Worm (Caenorhabditis elegans): ENCODE measurements around the gene F17A2.16.
"Not testable (repeated sequence)": the region's sequence is repeated elsewhere in the genome, so short reads cannot be mapped to it uniquely, and the experiment has no call there.

Gene F17A2.16

ce11 chrX:12299834-12300233 is 8.4 kb upstream of the F17A2.16 start, which contains the start of gene W06D11.5:
Gene W06D11.5, plus strand, starts transcription at chrX:12300134.
- TF ChIP-seq B0310.2 (tag; optimal IDR thresholded peaks at IDR 0.05), result no peak
- TF ChIP-seq sea-1 (GFP tag; conservative IDR thresholded peaks at IDR 0.05), result no peak
- TF ChIP-seq aly-1 (tag; optimal IDR thresholded peaks at IDR 0.05), result no peak
- TF ChIP-seq ets-7 (tag; optimal IDR thresholded peaks at IDR 0.05), result no peak
- no peak for TF ChIP-seq hmg-4 (GFP tag; optimal IDR thresholded peaks at IDR 0.05)

- not testable (repeated sequence) for TF ChIP-seq ceh-13 (GFP tag; optimal IDR thresholded peaks at IDR 0.05); sea-1 (GFP tag; conservative IDR thresholded peaks at IDR 0.05); hmg-4 (GFP tag; optimal IDR thresholded peaks at IDR 0.05)
Measured at ce11 chrX:12302755-12303154, 5.5 kb upstream of the F17A2.16 start, which contains the start of gene dot-1.3. Gene dot-1.3, minus strand, starts transcription at chrX:12302855.

- TF ChIP-seq sea-1 (GFP tag; conservative IDR thresholded peaks at IDR 0.05), result no peak
- no peak for TF ChIP-seq hmbx-1 (tag; optimal IDR thresholded peaks at IDR 0.05)
- no peak for TF ChIP-seq ceh-36 (tag; optimal IDR thresholded peaks at IDR 0.05)
- TF ChIP-seq B0310.2 (tag; optimal IDR thresholded peaks at IDR 0.05), result no peak
Measured at ce11 chrX:12304231-12304630, 4.0 kb upstream of the F17A2.16 start.

ce11 chrX:12306565-12306964 is 1.7 kb upstream of the F17A2.16 start, which contains the start of gene phf-32:
Gene phf-32, plus strand, starts transcription at chrX:12306865.
- TF ChIP-seq F13C5.2 (tag; optimal IDR thresholded peaks at IDR 0.05) (no peak), tbx-11 (GFP tag; IDR thresholded peaks at IDR 0.05) (no peak), tbx-37 (GFP tag; conservative IDR thresholded peaks at IDR 0.05) (no peak), B0310.2 (tag; optimal IDR thresholded peaks at IDR 0.05) (no peak), aly-1 (tag; optimal IDR thresholded peaks at IDR 0.05) (no peak), ama-1 (optimal IDR thresholded peaks at IDR 0.05) (no peak), ceh-36 (tag; optimal IDR thresholded peaks at IDR 0.05) (no peak), ceh-13 (GFP tag; optimal IDR thresholded peaks at IDR 0.05) (no peak), flt-1 (GFP tag; IDR thresholded peaks at IDR 0.05) (no peak), ets-7 (tag; optimal IDR thresholded peaks at IDR 0.05) (no peak), hnd-1 (tag; optimal IDR thresholded peaks at IDR 0.05) (no peak), pes-1 (GFP tag; IDR thresholded peaks at IDR 0.05) (no peak), hmg-4 (GFP tag; optimal IDR thresholded peaks at IDR 0.05) (no peak), sea-1 (GFP tag; conservative IDR thresholded peaks at IDR 0.05) (no peak), hmbx-1 (tag; optimal IDR thresholded peaks at IDR 0.05) (no peak), tra-4 (tag; optimal IDR thresholded peaks at IDR 0.05) (no peak), scrt-1 (GFP tag; IDR thresholded peaks at IDR 0.05) (no peak)

- TF ChIP-seq flt-1 (GFP tag; IDR thresholded peaks at IDR 0.05) (no peak), hmg-4 (GFP tag; optimal IDR thresholded peaks at IDR 0.05) (no peak), B0310.2 (tag; optimal IDR thresholded peaks at IDR 0.05) (no peak), ets-7 (tag; optimal IDR thresholded peaks at IDR 0.05) (no peak), tbx-37 (GFP tag; conservative IDR thresholded peaks at IDR 0.05) (no peak), hnd-1 (tag; optimal IDR thresholded peaks at IDR 0.05) (no peak), tra-4 (tag; optimal IDR thresholded peaks at IDR 0.05) (no peak), aly-1 (tag; optimal IDR thresholded peaks at IDR 0.05) (no peak), F13C5.2 (tag; optimal IDR thresholded peaks at IDR 0.05) (no peak), tbx-11 (GFP tag; IDR thresholded peaks at IDR 0.05) (no peak), hmbx-1 (tag; optimal IDR thresholded peaks at IDR 0.05) (no peak), scrt-1 (GFP tag; IDR thresholded peaks at IDR 0.05) (no peak), pes-1 (GFP tag; IDR thresholded peaks at IDR 0.05) (no peak), ceh-13 (GFP tag; optimal IDR thresholded peaks at IDR 0.05) (no peak), ceh-36 (tag; optimal IDR thresholded peaks at IDR 0.05) (no peak), sea-1 (GFP tag; conservative IDR thresholded peaks at IDR 0.05) (no peak), ama-1 (optimal IDR thresholded peaks at IDR 0.05) (no peak)
Measured at ce11 chrX:12313779-12314178, 5.5 kb downstream of the F17A2.16 start.

ce11 chrX:12314395-12314794 is 6.1 kb downstream of the F17A2.16 start:
- no peak for TF ChIP-seq hnd-1 (tag; optimal IDR thresholded peaks at IDR 0.05)
- no peak for TF ChIP-seq hmg-4 (GFP tag; optimal IDR thresholded peaks at IDR 0.05)
- no peak for TF ChIP-seq tra-4 (tag; optimal IDR thresholded peaks at IDR 0.05)
- no peak for TF ChIP-seq aly-1 (tag; optimal IDR thresholded peaks at IDR 0.05)
- no peak for TF ChIP-seq sea-1 (GFP tag; conservative IDR thresholded peaks at IDR 0.05)
- no peak for TF ChIP-seq ama-1 (optimal IDR thresholded peaks at IDR 0.05)
- no peak for TF ChIP-seq ceh-13 (GFP tag; optimal IDR thresholded peaks at IDR 0.05)
- TF ChIP-seq F13C5.2 (tag; optimal IDR thresholded peaks at IDR 0.05), result no peak
- TF ChIP-seq scrt-1 (GFP tag; IDR thresholded peaks at IDR 0.05), result no peak
- no peak for TF ChIP-seq pes-1 (GFP tag; IDR thresholded peaks at IDR 0.05)
- TF ChIP-seq ceh-36 (tag; optimal IDR thresholded peaks at IDR 0.05), result no peak
- no peak for TF ChIP-seq hmbx-1 (tag; optimal IDR thresholded peaks at IDR 0.05)
- TF ChIP-seq ets-7 (tag; optimal IDR thresholded peaks at IDR 0.05), result no peak
- TF ChIP-seq tbx-11 (GFP tag; IDR thresholded peaks at IDR 0.05), result no peak
- TF ChIP-seq flt-1 (GFP tag; IDR thresholded peaks at IDR 0.05), result no peak
- no peak for TF ChIP-seq B0310.2 (tag; optimal IDR thresholded peaks at IDR 0.05)
- TF ChIP-seq tbx-37 (GFP tag; conservative IDR thresholded peaks at IDR 0.05), result no peak

ce11 chrX:12315268-12315667 is 7.0 kb downstream of the F17A2.16 start, which contains the start of gene xtr-2:
Gene xtr-2, plus strand, starts transcription at chrX:12315568.
- TF ChIP-seq B0310.2 (tag; optimal IDR thresholded peaks at IDR 0.05) (no peak), sea-1 (GFP tag; conservative IDR thresholded peaks at IDR 0.05) (no peak), aly-1 (tag; optimal IDR thresholded peaks at IDR 0.05) (no peak), ceh-13 (GFP tag; optimal IDR thresholded peaks at IDR 0.05) (no peak), tbx-11 (GFP tag; IDR thresholded peaks at IDR 0.05) (no peak), flt-1 (GFP tag; IDR thresholded peaks at IDR 0.05) (no peak), tra-4 (tag; optimal IDR thresholded peaks at IDR 0.05) (no peak), ceh-36 (tag; optimal IDR thresholded peaks at IDR 0.05) (no peak), pes-1 (GFP tag; IDR thresholded peaks at IDR 0.05) (no peak), hmbx-1 (tag; optimal IDR thresholded peaks at IDR 0.05) (no peak), scrt-1 (GFP tag; IDR thresholded peaks at IDR 0.05) (no peak), ama-1 (optimal IDR thresholded peaks at IDR 0.05) (no peak), hmg-4 (GFP tag; optimal IDR thresholded peaks at IDR 0.05) (no peak), hnd-1 (tag; optimal IDR thresholded peaks at IDR 0.05) (no peak), F13C5.2 (tag; optimal IDR thresholded peaks at IDR 0.05) (no peak), ets-7 (tag; optimal IDR thresholded peaks at IDR 0.05) (no peak), tbx-37 (GFP tag; conservative IDR thresholded peaks at IDR 0.05) (no peak)
